Worm (Caenorhabditis elegans): ENCODE results near the gene C04G2.10.

C04G2.10 gene

DNA sequence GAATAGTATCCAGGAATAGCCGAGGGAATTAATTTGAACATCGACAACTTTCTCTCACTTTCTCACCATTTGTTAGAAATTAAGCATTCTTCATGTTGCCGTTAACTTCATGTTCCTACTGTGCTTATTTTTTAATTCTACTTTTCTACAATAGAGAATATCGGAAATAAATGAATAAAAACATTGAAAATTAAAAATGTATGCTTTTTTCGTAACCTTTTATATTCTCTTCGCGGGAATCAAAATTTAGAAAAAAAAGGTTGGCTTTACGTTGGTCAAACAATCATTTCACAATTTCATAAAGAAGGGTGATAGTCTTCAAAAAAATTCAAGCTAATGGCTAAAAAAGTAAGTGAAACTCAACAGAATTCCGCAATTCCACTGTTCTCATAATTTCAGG, 39.3 kb upstream of the C04G2.10 start, which contains the start of gene W01B6.5:
Gene W01B6.5, plus strand, starts transcription at position 301 of the 400 bp plus-strand sequence.
- TF ChIP-seq efl-1 (optimal IDR thresholded peaks at IDR 0.05) (no peak), efl-1 (GFP tag; optimal IDR thresholded peaks at IDR 0.05 in 1 of 2) (peak in 1 of 2 experiments; percentile 40), unc-30 (tag; optimal IDR thresholded peaks at IDR 0.05) (no peak)

- TF ChIP-seq nhr-12 (tag; optimal IDR thresholded peaks at IDR 0.05): no peak
- TF ChIP-seq snpc-4 (tag; optimal IDR thresholded peaks at IDR 0.05): no peak
- no peak for TF ChIP-seq ztf-4 (tag; optimal IDR thresholded peaks at IDR 0.05)
- no peak for TF ChIP-seq pqm-1 (tag; optimal IDR thresholded peaks at IDR 0.05)
- TF ChIP-seq lir-3 (tag; optimal IDR thresholded peaks at IDR 0.05; ENCODE audit: poor library complexity): no peak
- TF ChIP-seq mdl-1 (tag; optimal IDR thresholded peaks at IDR 0.05): no peak
- no peak for TF ChIP-seq pag-3 (tag; optimal IDR thresholded peaks at IDR 0.05; ENCODE audit: borderline replicate concordance, insufficient read depth)
- no peak for TF ChIP-seq sptf-1 (tag; optimal IDR thresholded peaks at IDR 0.05)
- TF ChIP-seq C16A3.4 (tag; optimal IDR thresholded peaks at IDR 0.05): no peak
- TF ChIP-seq snu-23 (GFP tag; optimal IDR thresholded peaks at IDR 0.05): no peak
- no peak for TF ChIP-seq mef-2 (tag; optimal IDR thresholded peaks at IDR 0.05)
- TF ChIP-seq lin-35 (GFP tag; optimal IDR thresholded peaks at IDR 0.05): no peak
- no peak for TF ChIP-seq nhr-90 (tag; optimal IDR thresholded peaks at IDR 0.05; ENCODE audit: poor library complexity)
- TF ChIP-seq elt-2 (tag; optimal IDR thresholded peaks at IDR 0.05): no peak
- TF ChIP-seq jun-1 (tag; optimal IDR thresholded peaks at IDR 0.05): no peak
Observed at ce11 chrIV:10078003-10078402, 37.2 kb upstream of the C04G2.10 start.

DNA sequence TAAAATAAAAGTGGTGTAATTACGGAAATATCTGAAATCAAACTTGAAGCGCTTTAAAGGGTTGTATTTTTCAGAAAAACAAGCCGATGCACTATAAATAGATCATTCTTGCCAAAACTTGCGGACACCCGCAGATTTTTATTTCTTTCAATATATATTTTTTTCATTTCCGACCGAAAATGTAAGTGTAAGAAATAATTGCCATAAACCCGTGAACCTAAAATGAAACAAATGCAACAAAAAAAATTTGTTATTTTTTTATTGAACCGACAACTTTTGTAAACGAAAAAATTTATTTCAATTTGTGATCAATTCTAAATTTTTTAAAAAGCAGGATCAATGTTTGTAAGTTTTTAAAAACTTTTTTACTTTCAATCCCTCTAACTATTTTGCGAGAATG, 34.4 kb upstream of the C04G2.10 start, which contains the start of gene W01B6.6:
Gene W01B6.6, plus strand, starts transcription at position 301 of the 400 bp plus-strand sequence.
- no peak for TF ChIP-seq sox-4 (tag; optimal IDR thresholded peaks at IDR 0.05)
- TF ChIP-seq nhr-85 (tag): no peak
- TF ChIP-seq hlh-4 (tag; optimal IDR thresholded peaks at IDR 0.05): no peak

DNA sequence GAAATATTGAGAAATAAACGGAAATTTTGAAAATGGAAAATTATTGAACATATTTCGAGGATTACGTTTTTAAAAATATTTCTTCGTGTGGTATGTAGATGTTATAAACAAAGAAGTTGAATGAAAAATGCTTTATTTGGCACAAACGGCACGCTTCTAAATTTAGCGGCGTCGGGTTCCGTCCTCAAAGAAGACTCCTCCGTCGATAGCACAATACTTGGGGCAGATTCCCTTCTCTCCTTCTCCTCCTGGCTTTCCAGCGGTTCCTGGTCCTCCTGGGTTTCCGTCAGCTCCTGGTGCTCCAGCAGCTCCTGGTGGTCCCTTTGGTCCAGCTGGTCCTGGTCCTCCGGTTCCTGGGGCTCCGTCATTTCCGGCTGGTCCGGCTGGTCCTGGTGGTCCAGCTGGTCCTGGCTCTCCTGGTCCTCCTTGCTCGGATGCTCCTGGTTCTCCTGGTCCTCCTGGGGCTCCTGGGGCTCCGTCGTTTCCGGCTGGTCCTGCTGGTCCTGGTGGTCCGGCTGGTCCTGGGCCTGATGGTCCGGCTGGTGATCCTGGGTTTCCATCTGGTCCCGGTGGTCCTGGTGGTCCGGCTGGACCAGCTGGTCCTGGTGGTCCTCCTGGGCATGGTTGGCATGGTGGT, 30.8 kb upstream of the C04G2.10 start, which contains the start of gene W01B6.8:
Gene W01B6.8, minus strand, starts transcription at position 51 of the 637 bp plus-strand sequence.
- TF ChIP-seq ceh-8 (GFP tag; optimal IDR thresholded peaks at IDR 0.05): peak; percentile 83
- no peak for TF ChIP-seq efl-1 (optimal IDR thresholded peaks at IDR 0.05)
- TF ChIP-seq efl-1 (GFP tag; optimal IDR thresholded peaks at IDR 0.05 in 1 of 2): peak in 1 of 2 experiments; percentile 81
- no peak for TF ChIP-seq nhr-11 (tag; optimal IDR thresholded peaks at IDR 0.05)
- TF ChIP-seq hpl-2 (GFP tag; optimal IDR thresholded peaks at IDR 0.05): no peak

DNA sequence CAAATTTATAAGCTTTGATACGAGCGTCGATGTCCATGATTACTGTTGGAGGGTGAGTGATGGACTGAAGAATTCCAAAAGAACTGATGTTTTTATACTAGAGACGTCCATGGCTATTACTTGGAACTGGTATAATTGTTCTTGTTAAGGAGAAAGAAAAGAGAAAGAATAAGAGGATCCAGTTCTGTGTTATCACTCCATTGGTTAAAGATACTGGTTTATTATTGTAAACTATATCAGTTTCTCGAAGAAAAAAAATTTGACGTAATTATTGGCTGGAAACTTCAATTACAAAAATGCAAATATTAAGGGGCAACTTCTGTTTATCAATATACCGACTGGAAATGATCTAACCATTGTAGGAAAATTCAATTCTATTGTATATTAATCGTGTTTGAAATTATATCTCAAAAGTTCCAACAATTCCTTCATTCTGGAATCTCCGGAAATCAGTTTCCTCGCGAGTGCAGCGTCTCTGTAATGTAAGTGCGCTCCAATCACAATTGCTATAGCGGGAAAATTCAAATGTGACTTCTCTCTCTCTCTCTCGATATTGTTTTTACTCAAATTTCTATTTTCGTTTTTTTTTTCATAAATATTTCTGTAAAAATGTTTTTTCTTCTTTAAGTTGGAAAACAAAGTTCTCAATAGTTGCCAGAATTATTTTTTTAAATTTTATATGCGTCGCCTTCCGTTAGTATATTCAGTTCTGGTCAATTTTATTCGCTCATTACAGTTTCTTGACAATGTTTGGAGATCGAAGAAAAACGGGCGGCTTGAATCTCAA, 29.6 kb upstream of the C04G2.10 start, which contains the start of the genes col-2 and ndc-80:
Gene col-2, minus strand, starts transcription at position 51 of the 787 bp plus-strand sequence.
Gene ndc-80, plus strand, starts transcription at position 737 of the 787 bp plus-strand sequence.
- no peak for TF ChIP-seq irx-1 (tag; optimal IDR thresholded peaks at IDR 0.05)
- peak; percentile 71 for TF ChIP-seq blmp-1 (tag; optimal IDR thresholded peaks at IDR 0.05)
- TF ChIP-seq nhr-77 (tag; optimal IDR thresholded peaks at IDR 0.05): peak; percentile 73
- TF ChIP-seq nhr-85 (tag): peak; percentile 79
- peak in 1 of 2 experiments; percentile 17 for TF ChIP-seq ztf-11 (tag; optimal IDR thresholded peaks at IDR 0.05)
- no peak for TF ChIP-seq hpl-2 (GFP tag; optimal IDR thresholded peaks at IDR 0.05)
- no peak for TF ChIP-seq fkh-4 (tag; optimal IDR thresholded peaks at IDR 0.05; ENCODE audit: borderline replicate concordance)
- peak; percentile 71 for TF ChIP-seq nhr-20 (tag; optimal IDR thresholded peaks at IDR 0.05)
- TF ChIP-seq alr-1 (tag; optimal IDR thresholded peaks at IDR 0.05; ENCODE audit: borderline replicate concordance): no peak
- peak in 2 of 3 experiments; percentile 36 to 80 for TF ChIP-seq ceh-82 (tag; optimal IDR thresholded peaks at IDR 0.05)
- TF ChIP-seq pax-3 (tag; optimal IDR thresholded peaks at IDR 0.05): peak; percentile 52
- TF ChIP-seq aha-1 (tag; optimal IDR thresholded peaks at IDR 0.05): no peak
- TF ChIP-seq xbp-1 (tag; optimal IDR thresholded peaks at IDR 0.05): peak; percentile 71
- peak; percentile 13 for TF ChIP-seq snpc-4 (tag; optimal IDR thresholded peaks at IDR 0.05)
- TF ChIP-seq mep-1 (tag; optimal IDR thresholded peaks at IDR 0.05): peak; percentile 82
- peak; percentile 85 to 95 for TF ChIP-seq lin-35 (GFP tag; optimal IDR thresholded peaks at IDR 0.05)
- TF ChIP-seq grh-1 (GFP tag; IDR thresholded peaks at IDR 0.05): no peak
- no peak for TF ChIP-seq C34B4.2 (tag; optimal IDR thresholded peaks at IDR 0.05)
- peak; percentile 70 for TF ChIP-seq skn-1 (tag; optimal IDR thresholded peaks at IDR 0.05)
- peak; percentile 77 for TF ChIP-seq lir-3 (tag; optimal IDR thresholded peaks at IDR 0.05; ENCODE audit: poor library complexity)
- TF ChIP-seq nhr-76 (tag; optimal IDR thresholded peaks at IDR 0.05): no peak
- no peak for TF ChIP-seq zip-4 (GFP tag; optimal IDR thresholded peaks at IDR 0.05)
- peak; percentile 61 for TF ChIP-seq tbx-2 (tag; optimal IDR thresholded peaks at IDR 0.05)
- TF ChIP-seq lin-13 (GFP tag; optimal IDR thresholded peaks at IDR 0.05): peak; percentile 71
